Worm (Caenorhabditis elegans): Measurements from ENCODE around the gene ZK1307.4.
A peak's percentile ranks its signal among the peaks of the same experiment; 100 is the strongest.

Gene ZK1307.4

ce11 chrII:9656210-9656755 is 4.7 kb upstream of the ZK1307.4 start, which contains the start of gene gstk-1:
Gene gstk-1 (plus strand): TSS chrII:9656705.
- TF ChIP-seq T22C8.4 (GFP tag; IDR thresholded peaks at IDR 0.05): no peak
- TF ChIP-seq ref-1 (GFP tag; conservative IDR thresholded peaks at IDR 0.05): no peak
- TF ChIP-seq med-1 (GFP tag; optimal IDR thresholded peaks at IDR 0.05; ENCODE audit: insufficient read depth): no peak

DNA sequence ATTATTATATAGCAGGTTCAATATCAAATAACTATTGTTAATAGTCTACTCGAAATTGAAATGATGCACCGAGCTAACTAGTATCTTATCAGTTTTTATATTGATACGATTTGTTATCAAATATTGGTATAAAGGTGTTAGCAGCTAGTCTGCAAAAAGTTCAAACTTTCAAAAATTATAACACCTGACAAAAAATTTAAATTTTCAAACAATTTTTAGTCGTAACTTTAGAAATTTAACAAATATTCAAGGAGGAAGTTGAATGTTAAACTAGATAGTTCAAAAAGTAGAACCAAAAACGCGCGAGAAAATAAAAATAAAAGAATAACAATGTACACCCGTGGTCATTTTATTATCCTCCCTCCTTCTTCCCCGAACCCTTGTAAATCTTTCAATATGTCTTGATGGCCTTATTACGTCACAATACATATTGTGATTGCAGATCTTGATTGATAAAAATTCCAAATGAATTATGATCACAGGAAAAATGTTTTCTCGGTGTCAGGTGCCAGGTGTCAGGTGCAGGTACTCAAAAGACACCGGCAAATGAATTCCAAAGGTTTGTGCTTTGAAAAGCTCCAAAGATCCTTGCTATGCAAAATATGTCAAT is 4.0 kb upstream of the ZK1307.4 start, which contains the start of gene ZK1307.1:
ZK1307.1 (minus strand) TSS at position 51 of the 610 bp plus-strand sequence.
- no peak for TF ChIP-seq tab-1 (GFP tag; IDR thresholded peaks at IDR 0.05)
- no peak for TF ChIP-seq klf-2 (GFP tag; conservative IDR thresholded peaks at IDR 0.05)
- no peak for TF ChIP-seq med-1 (GFP tag; optimal IDR thresholded peaks at IDR 0.05; ENCODE audit: insufficient read depth)
- no peak for TF ChIP-seq T22C8.4 (GFP tag; IDR thresholded peaks at IDR 0.05)
- no peak for TF ChIP-seq flt-1 (GFP tag; IDR thresholded peaks at IDR 0.05)
- TF ChIP-seq ref-1 (GFP tag; conservative IDR thresholded peaks at IDR 0.05): no peak
- TF ChIP-seq ztf-23 (GFP tag; IDR thresholded peaks at IDR 0.05): no peak
- TF ChIP-seq ztf-29 (GFP tag; IDR thresholded peaks at IDR 0.05): no peak

ce11 chrII:9653679-9654078 is 2.1 kb upstream of the ZK1307.4 start, which contains the start of gene ZK1307.2:
Gene ZK1307.2 (minus strand): TSS chrII:9653952.
- TF ChIP-seq flt-1 (GFP tag; IDR thresholded peaks at IDR 0.05): no peak
- TF ChIP-seq tab-1 (GFP tag; IDR thresholded peaks at IDR 0.05): no peak
- no peak for TF ChIP-seq med-1 (GFP tag; optimal IDR thresholded peaks at IDR 0.05; ENCODE audit: insufficient read depth)
- TF ChIP-seq ref-1 (GFP tag; conservative IDR thresholded peaks at IDR 0.05): no peak
- no peak for TF ChIP-seq ztf-23 (GFP tag; IDR thresholded peaks at IDR 0.05)
- TF ChIP-seq ztf-29 (GFP tag; IDR thresholded peaks at IDR 0.05): no peak
- no peak for TF ChIP-seq cog-1 (tag; optimal IDR thresholded peaks at IDR 0.05)
- TF ChIP-seq klf-2 (GFP tag; conservative IDR thresholded peaks at IDR 0.05): no peak
- no peak for TF ChIP-seq T22C8.4 (GFP tag; IDR thresholded peaks at IDR 0.05)

DNA sequence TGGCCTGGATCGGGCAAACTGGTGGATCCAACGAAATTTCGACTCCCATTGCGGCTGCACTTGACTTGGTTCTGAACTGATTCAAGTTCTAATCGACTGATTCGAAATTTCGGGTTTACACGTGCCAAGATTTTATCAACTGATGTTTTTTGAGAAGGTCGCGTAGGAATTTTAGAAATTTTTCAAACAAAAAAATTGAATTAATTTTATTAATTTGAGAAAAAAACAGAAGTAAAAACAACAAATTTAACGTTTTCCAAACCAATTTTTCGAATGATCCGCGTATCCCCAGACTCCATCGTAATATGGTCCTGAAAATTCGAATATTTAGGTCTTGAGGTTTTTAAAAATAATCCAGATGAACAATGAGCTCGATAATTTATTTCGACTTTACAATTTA is 1.3 kb upstream of the ZK1307.4 start, which contains the start of gene ZK1307.3:
ZK1307.3 (minus strand) TSS at position 101 of the 400 bp plus-strand sequence.
- TF ChIP-seq flt-1 (GFP tag; IDR thresholded peaks at IDR 0.05): no peak
- TF ChIP-seq ref-1 (GFP tag; conservative IDR thresholded peaks at IDR 0.05): no peak
- no peak for TF ChIP-seq klf-2 (GFP tag; conservative IDR thresholded peaks at IDR 0.05)
- no peak for TF ChIP-seq ztf-29 (GFP tag; IDR thresholded peaks at IDR 0.05)
- TF ChIP-seq ztf-23 (GFP tag; IDR thresholded peaks at IDR 0.05): no peak
- TF ChIP-seq tab-1 (GFP tag; IDR thresholded peaks at IDR 0.05): no peak
- TF ChIP-seq med-1 (GFP tag; optimal IDR thresholded peaks at IDR 0.05; ENCODE audit: insufficient read depth): no peak
- no peak for TF ChIP-seq T22C8.4 (GFP tag; IDR thresholded peaks at IDR 0.05)
- no peak for TF ChIP-seq cog-1 (tag; optimal IDR thresholded peaks at IDR 0.05)

DNA sequence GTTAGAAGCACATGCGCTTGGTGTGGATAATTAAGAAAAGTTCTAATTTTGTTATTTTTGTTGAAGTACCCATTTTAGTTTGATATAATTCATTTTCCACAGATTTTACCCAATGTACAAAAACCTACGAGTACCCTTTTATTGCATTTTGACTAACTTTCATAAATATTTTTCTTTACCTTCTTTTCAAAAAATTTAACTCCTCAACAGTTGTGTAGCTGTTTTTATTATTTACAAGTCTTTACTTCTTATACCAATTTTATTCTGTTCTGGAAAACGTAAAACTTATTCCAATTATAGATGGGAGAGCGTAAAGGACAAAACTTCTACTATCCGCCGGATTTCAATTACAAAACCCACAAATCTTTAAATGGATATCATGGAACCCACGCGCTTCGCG is 2.4 kb downstream of the ZK1307.4 start, which contains the start of gene ZK1307.9:
ZK1307.9 (plus strand) TSS at position 301 of the 400 bp plus-strand sequence.
- no peak for TF ChIP-seq ztf-29 (GFP tag; IDR thresholded peaks at IDR 0.05)
- TF ChIP-seq cog-1 (tag; optimal IDR thresholded peaks at IDR 0.05): no peak
- TF ChIP-seq med-1 (GFP tag; optimal IDR thresholded peaks at IDR 0.05; ENCODE audit: insufficient read depth): no peak
- TF ChIP-seq tab-1 (GFP tag; IDR thresholded peaks at IDR 0.05): no peak
- no peak for TF ChIP-seq flt-1 (GFP tag; IDR thresholded peaks at IDR 0.05)
- TF ChIP-seq ztf-23 (GFP tag; IDR thresholded peaks at IDR 0.05): no peak
- no peak for TF ChIP-seq T22C8.4 (GFP tag; IDR thresholded peaks at IDR 0.05)
- TF ChIP-seq ref-1 (GFP tag; conservative IDR thresholded peaks at IDR 0.05): no peak
- TF ChIP-seq klf-2 (GFP tag; conservative IDR thresholded peaks at IDR 0.05): no peak

DNA sequence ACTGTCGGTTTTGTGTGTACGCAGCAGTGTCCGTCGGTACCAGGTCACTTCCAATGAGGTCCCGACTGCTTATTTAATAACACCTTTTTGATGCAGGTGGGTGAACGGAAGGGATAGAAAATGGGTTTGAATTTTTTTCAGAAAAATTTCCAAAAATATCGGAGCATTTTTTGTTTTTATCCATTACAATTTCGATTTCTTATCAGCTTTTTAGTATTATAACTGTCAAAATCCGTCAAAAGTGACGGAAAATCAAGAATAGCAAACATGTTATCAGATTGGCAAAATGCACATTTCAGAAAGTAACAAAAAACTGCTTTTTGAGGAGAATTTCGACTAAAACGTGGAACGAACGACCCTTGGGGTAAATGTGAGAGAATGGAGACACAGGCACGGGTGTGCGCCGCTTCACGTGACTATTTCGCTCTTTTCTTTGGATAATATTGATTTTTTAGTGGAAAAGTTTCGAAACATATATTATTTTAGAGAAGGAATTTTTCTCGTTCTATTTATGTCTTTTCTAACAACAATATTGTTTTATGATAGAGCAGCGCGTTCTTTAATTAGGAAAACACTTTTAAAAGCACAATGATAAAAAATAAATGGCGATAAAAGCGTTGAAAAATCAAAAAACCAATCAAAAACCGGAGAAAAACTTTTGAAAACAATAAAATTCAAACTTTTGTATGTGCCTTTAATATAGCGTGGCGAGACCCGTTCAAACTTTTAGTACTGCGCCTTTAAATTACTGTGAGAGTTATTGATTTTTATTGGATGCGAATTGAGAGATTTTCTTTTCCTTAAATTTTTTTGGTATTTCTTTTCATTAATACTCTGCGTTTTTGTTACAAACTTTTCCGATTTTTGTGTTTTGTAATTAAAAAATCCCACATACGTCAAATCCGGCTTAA is 4.4 kb downstream of the ZK1307.4 start, which contains the start of gene sqv-8:
sqv-8 (plus strand) TSS at position 51 of the 911 bp plus-strand sequence.
- TF ChIP-seq T22C8.4 (GFP tag; IDR thresholded peaks at IDR 0.05): peak; percentile 35; the same call in 1 of the 2 replicates
- TF ChIP-seq ztf-29 (GFP tag; IDR thresholded peaks at IDR 0.05): no peak
- TF ChIP-seq med-1 (GFP tag; optimal IDR thresholded peaks at IDR 0.05; ENCODE audit: insufficient read depth): no peak
- no peak for TF ChIP-seq klf-2 (GFP tag; conservative IDR thresholded peaks at IDR 0.05)
- TF ChIP-seq flt-1 (GFP tag; IDR thresholded peaks at IDR 0.05): no peak
- no peak for TF ChIP-seq tab-1 (GFP tag; IDR thresholded peaks at IDR 0.05)
- TF ChIP-seq cog-1 (tag; optimal IDR thresholded peaks at IDR 0.05): no peak
- no peak for TF ChIP-seq ref-1 (GFP tag; conservative IDR thresholded peaks at IDR 0.05)

- no peak for TF ChIP-seq klf-2 (GFP tag; conservative IDR thresholded peaks at IDR 0.05)
- peak; percentile 62; the same call in 1 of the 2 replicates for TF ChIP-seq ztf-23 (GFP tag; IDR thresholded peaks at IDR 0.05)
- peak; percentile 65 for TF ChIP-seq cog-1 (tag; optimal IDR thresholded peaks at IDR 0.05)
- TF ChIP-seq med-1 (GFP tag; optimal IDR thresholded peaks at IDR 0.05; ENCODE audit: insufficient read depth): no peak
- TF ChIP-seq flt-1 (GFP tag; IDR thresholded peaks at IDR 0.05): peak; percentile 67; the same call in 1 of the 2 replicates
- 0 out of 2 replicates have a peak, but pooled peaks have one; percentile 53 for TF ChIP-seq tab-1 (GFP tag; IDR thresholded peaks at IDR 0.05)
- peak; percentile 82 for TF ChIP-seq T22C8.4 (GFP tag; IDR thresholded peaks at IDR 0.05)
- no peak for TF ChIP-seq ref-1 (GFP tag; conservative IDR thresholded peaks at IDR 0.05)
Measured at ce11 chrII:9646122-9646555, 5.5 kb downstream of the ZK1307.4 start.

DNA sequence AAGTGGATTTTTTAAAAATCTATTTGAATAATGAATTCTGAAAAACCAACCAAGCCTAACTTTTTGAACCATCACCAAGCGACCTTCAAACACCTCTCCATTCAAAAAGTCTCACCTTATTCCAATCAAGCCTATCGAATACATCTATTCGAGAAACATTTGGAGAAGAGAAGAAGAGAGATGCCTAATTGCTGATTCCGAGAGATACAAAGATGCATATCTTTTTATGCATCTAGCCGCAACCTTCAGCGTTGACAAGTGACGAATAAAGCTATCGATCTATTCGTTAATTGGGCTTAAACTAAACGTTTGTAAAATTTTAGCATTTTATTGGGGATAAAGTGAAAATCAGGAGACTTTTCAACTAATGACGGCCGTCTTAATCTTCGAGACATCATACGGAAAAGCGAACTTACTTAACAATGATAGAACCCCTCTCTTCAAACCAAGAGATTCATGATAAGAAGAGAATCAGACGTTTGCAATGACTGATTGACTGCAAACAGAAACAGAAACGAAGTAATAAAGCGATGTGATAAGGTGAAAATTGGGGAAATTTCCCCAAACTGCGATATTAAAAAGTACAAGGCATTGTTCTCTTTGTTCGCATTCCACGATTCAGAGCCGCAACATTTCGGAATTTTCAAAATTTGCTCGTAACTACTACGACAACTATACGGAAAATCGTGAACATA is 6.5 kb downstream of the ZK1307.4 start:
- no peak for TF ChIP-seq klf-2 (GFP tag; conservative IDR thresholded peaks at IDR 0.05)
- no peak for TF ChIP-seq tab-1 (GFP tag; IDR thresholded peaks at IDR 0.05)
- no peak for TF ChIP-seq cog-1 (tag; optimal IDR thresholded peaks at IDR 0.05)
- TF ChIP-seq ref-1 (GFP tag; conservative IDR thresholded peaks at IDR 0.05): no peak
- TF ChIP-seq med-1 (GFP tag; optimal IDR thresholded peaks at IDR 0.05; ENCODE audit: insufficient read depth): no peak
- no peak for TF ChIP-seq flt-1 (GFP tag; IDR thresholded peaks at IDR 0.05)
- TF ChIP-seq ztf-29 (GFP tag; IDR thresholded peaks at IDR 0.05): peak; percentile 25; the same call in 1 of the 2 replicates
